Fruit fly (Drosophila melanogaster) whole organism, adult: ENCODE results near the gene Hacd1.
A peak's percentile ranks its signal among the peaks of the same experiment; 100 is the strongest.

Source experiments
- CG12768 ChIP-seq: fragments of 200-800 bp; sonication (Bioruptor generic); optimal IDR thresholded peaks from 2 replicates; lab custom pipeline; 2017; ENCODE audit warnings: missing biosample characterization, missing genetic modification characterization, mild to moderate bottlenecking, moderate library complexity, missing genetic modification reagents
- CG1620 ChIP-seq: fragments of 200-800 bp; sonication (Bioruptor generic); optimal IDR thresholded peaks from 2 replicates; lab custom pipeline; 2016; ENCODE audit warnings: missing biosample characterization, missing genetic modification characterization
- CG33017 ChIP-seq: fragments of 200-800 bp; sonication (Bioruptor generic); optimal IDR thresholded peaks from 2 replicates; lab custom pipeline; 2018; ENCODE audit warnings: missing biosample characterization, mild to moderate bottlenecking, missing genetic modification characterization, moderate library complexity
- Clk ChIP-seq: fragments of 200-800 bp; sonication (Bioruptor generic); optimal IDR thresholded peaks from 2 replicates; lab custom pipeline; 2017; ENCODE audit warnings: missing biosample characterization, missing genetic modification characterization
- Crg-1 ChIP-seq: fragments of 200-800 bp; sonication (Bioruptor generic); optimal IDR thresholded peaks from 2 replicates; lab custom pipeline; 2016; ENCODE audit warnings: missing biosample characterization, missing genetic modification characterization
- cic ChIP-seq: fragments of 200-800 bp; sonication (Bioruptor generic); optimal IDR thresholded peaks from 2 replicates; lab custom pipeline; 2017; ENCODE audit warnings: missing biosample characterization, mild to moderate bottlenecking, missing genetic modification characterization, moderate library complexity
- kay ChIP-seq: fragments of 200-800 bp; sonication (Bioruptor generic); peaks from one replicate; lab custom pipeline; 2016; ENCODE audit warnings: missing biosample characterization, missing genetic modification characterization, borderline replicate concordance
- pad ChIP-seq: fragments of 200-800 bp; sonication (Bioruptor generic); optimal IDR thresholded peaks from 3 replicates; lab custom pipeline; 2017; ENCODE audit warnings: missing biosample characterization, missing genetic modification characterization, mild to moderate bottlenecking, moderate library complexity, missing genetic modification reagents

- no peak for TF ChIP-seq CG1620 (GFP tag; lab: Kevin White, UChicago)
- no peak for TF ChIP-seq CG33017
- TF ChIP-seq Clk (GFP tag; lab: Kevin White, UChicago): no peak
- TF ChIP-seq Crg-1: no peak
- TF ChIP-seq cic: no peak
- no peak for TF ChIP-seq CG12768
- peak; percentile 17 for TF ChIP-seq kay
- no peak for TF ChIP-seq pad (GFP tag; lab: Kevin White, UChicago)
Observed at dm6 chr2L:12007853-12008252, 5.8 kb upstream of the Hacd1 start, which contains the start of gene Rh5.
